Worm (Caenorhabditis elegans): ENCODE results near the gene F54D12.10.

Gene F54D12.10

ce11 chrII:1355480-1355879 is 22.7 kb downstream of the F54D12.10 start, which contains the start of gene C13A10.1:
Gene C13A10.1 (minus strand): TSS chrII:1355649.
- TF ChIP-seq bed-3 (GFP tag; optimal IDR thresholded peaks at IDR 0.05) (no peak), elt-3 (tag; optimal IDR thresholded peaks at IDR 0.05) (no peak), ztf-11 (tag; optimal IDR thresholded peaks at IDR 0.05) (no peak), drap-1 (GFP tag; optimal IDR thresholded peaks at IDR 0.05) (no peak), snpc-4 (tag; optimal IDR thresholded peaks at IDR 0.05) (no peak), zip-8 (tag; optimal IDR thresholded peaks at IDR 0.05) (no peak), nhr-28 (tag; optimal IDR thresholded peaks at IDR 0.05) (no peak), mep-1 (tag; optimal IDR thresholded peaks at IDR 0.05) (no peak), nhr-76 (tag; optimal IDR thresholded peaks at IDR 0.05) (no peak)

- TF ChIP-seq drap-1 (GFP tag; optimal IDR thresholded peaks at IDR 0.05) (no peak), ces-1 (GFP tag; optimal IDR thresholded peaks at IDR 0.05) (peak; percentile 71)
These were observed 33.5 kb downstream of the F54D12.10 start for ce11 chrII:1344524-1345119.

ce11 chrII:1343748-1344147 is 34.4 kb downstream of the F54D12.10 start:
- peak; percentile 94 for TF ChIP-seq ces-1 (GFP tag; optimal IDR thresholded peaks at IDR 0.05)
- no peak for TF ChIP-seq bed-3 (GFP tag; optimal IDR thresholded peaks at IDR 0.05)
- TF ChIP-seq M03D4.4 (tag; optimal IDR thresholded peaks at IDR 0.05), result no peak
- no peak for TF ChIP-seq unc-39 (tag; optimal IDR thresholded peaks at IDR 0.05)

DNA sequence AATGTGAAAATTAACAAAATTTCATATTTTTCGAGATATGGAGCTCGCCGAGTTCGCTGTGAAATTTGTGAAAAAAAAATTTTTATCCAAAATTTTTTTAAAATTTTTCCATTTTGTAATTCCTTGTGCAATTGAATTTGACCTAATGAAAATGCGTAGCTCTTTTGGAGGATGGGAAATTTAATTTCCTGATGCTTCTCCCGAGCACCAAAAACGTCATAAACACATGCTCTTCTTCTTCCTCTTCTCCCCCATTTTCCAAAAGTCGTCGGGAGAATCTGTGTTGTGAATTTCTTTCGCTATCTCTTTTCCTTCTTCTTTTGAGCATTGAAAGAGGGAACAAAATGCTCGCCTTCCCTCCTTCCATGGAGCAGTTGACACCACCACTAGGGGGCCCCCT is 36.7 kb downstream of the F54D12.10 start:
- TF ChIP-seq unc-120 (tag; optimal IDR thresholded peaks at IDR 0.05; ENCODE audit: poor library complexity, severe bottlenecking) (no peak), hlh-1 (tag; optimal IDR thresholded peaks at IDR 0.05) (no peak), ces-1 (GFP tag; optimal IDR thresholded peaks at IDR 0.05) (peak; percentile 98), lin-32 (GFP tag; optimal IDR thresholded peaks at IDR 0.05) (no peak), drap-1 (GFP tag; optimal IDR thresholded peaks at IDR 0.05) (no peak), bed-3 (GFP tag; optimal IDR thresholded peaks at IDR 0.05) (no peak)

DNA sequence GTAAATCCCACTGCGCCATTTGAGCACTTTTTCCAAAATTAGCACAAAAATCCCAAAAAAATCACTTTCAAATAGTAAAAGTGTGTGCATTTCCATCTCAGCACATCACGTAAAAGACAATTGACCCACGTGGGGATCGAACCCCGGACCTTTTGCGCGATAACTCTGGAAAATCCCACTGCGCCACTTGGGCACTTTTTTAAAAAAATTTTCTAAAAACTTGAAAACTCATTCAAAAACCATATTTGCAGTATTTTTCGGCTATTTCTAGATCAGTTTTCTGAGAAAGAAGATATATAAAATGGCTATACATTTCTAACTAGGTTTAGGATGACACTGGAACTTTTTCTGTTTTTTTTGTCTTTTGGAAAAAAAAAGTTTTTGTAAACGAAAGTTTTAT is 38.1 kb downstream of the F54D12.10 start:
- no peak for TF ChIP-seq tbx-8 (GFP tag; optimal IDR thresholded peaks at IDR 0.05)

DNA sequence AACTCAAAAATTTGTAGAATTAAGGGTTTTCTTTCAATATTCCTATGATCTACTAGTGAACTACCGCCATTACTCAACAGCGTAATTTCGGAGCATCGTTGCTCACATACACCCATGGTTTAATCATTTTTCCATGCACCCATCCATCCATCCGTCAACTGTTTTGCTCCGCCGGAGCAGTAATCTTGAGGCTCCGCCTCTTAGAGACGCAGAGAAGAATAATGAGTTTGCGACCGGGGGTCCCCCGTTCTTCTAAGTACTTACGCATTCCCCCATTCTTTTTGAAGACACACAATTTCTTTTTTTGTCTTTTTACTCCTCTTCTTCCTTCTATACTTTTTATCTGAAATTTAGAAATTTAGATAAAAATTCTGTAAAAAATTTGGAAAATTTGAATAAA is 40.0 kb downstream of the F54D12.10 start:
- no peak for TF ChIP-seq nhr-28 (tag; optimal IDR thresholded peaks at IDR 0.05)
- no peak for TF ChIP-seq nhr-2 (tag; optimal IDR thresholded peaks at IDR 0.05)
- no peak for TF ChIP-seq flh-1 (GFP tag; optimal IDR thresholded peaks at IDR 0.05)
- peak; percentile 6 for TF ChIP-seq hlh-1 (tag; optimal IDR thresholded peaks at IDR 0.05)
- TF ChIP-seq mab-5 (tag; optimal IDR thresholded peaks at IDR 0.05), result no peak
- TF ChIP-seq tbx-8 (GFP tag; optimal IDR thresholded peaks at IDR 0.05), result no peak
- TF ChIP-seq ces-1 (GFP tag; optimal IDR thresholded peaks at IDR 0.05), result peak; percentile 44

ce11 chrII:1329887-1330286 is 48.3 kb downstream of the F54D12.10 start:
- TF ChIP-seq elt-3 (tag; optimal IDR thresholded peaks at IDR 0.05) (no peak), lin-32 (GFP tag; optimal IDR thresholded peaks at IDR 0.05) (no peak), mep-1 (tag; optimal IDR thresholded peaks at IDR 0.05) (no peak), elt-1 (tag; optimal IDR thresholded peaks at IDR 0.05; ENCODE audit: borderline replicate concordance, insufficient read depth) (no peak), zip-8 (tag; optimal IDR thresholded peaks at IDR 0.05) (no peak), ztf-11 (tag; optimal IDR thresholded peaks at IDR 0.05) (no peak), unc-62 (GFP tag; optimal IDR thresholded peaks at IDR 0.05) (no peak), ham-2 (GFP tag; optimal IDR thresholded peaks at IDR 0.05) (no peak), blmp-1 (tag; optimal IDR thresholded peaks at IDR 0.05) (no peak), drap-1 (GFP tag; optimal IDR thresholded peaks at IDR 0.05) (no peak), hlh-1 (tag; optimal IDR thresholded peaks at IDR 0.05) (no peak), sptf-1 (tag; optimal IDR thresholded peaks at IDR 0.05) (no peak), ceh-43 (GFP tag; optimal IDR thresholded peaks at IDR 0.05) (no peak), unc-120 (tag; optimal IDR thresholded peaks at IDR 0.05; ENCODE audit: poor library complexity, severe bottlenecking) (no peak), cnd-1 (tag; optimal IDR thresholded peaks at IDR 0.05) (no peak)
